Worm (Caenorhabditis elegans): Measurements from ENCODE around the gene Y32B12B.1.

Y32B12B.1 gene

ce11 chrV:16497504-16497903, 39.3 kb upstream of the Y32B12B.1 start, which contains the start of gene srh-136:
Gene srh-136, minus strand, starts transcription at chrV:16497596.
- TF ChIP-seq bed-2 (GFP tag; IDR thresholded peaks at IDR 0.05) (no peak), aptf-3 (GFP tag; IDR thresholded peaks at IDR 0.05) (no peak), F23B12.7 (tag; optimal IDR thresholded peaks at IDR 0.05; ENCODE audit: insufficient read depth) (no peak), mcd-1 (GFP tag; IDR thresholded peaks at IDR 0.05) (no peak), lag-1 (GFP tag; IDR thresholded peaks at IDR 0.05) (no peak), mel-28 (tag; optimal IDR thresholded peaks at IDR 0.05; ENCODE audit: borderline replicate concordance) (no peak), C17E4.6 (GFP tag; IDR thresholded peaks at IDR 0.05) (no peak), ztf-28 (GFP tag; IDR thresholded peaks at IDR 0.05) (no peak), nhr-120 (GFP tag; IDR thresholded peaks at IDR 0.05) (no peak), die-1 (tag; optimal IDR thresholded peaks at IDR 0.05) (no peak), egl-44 (GFP tag; IDR thresholded peaks at IDR 0.05) (no peak), rpc-1 (optimal IDR thresholded peaks at IDR 0.05) (no peak), rpc-1 (tag; optimal IDR thresholded peaks at IDR 0.05) (no peak), lin-54 (GFP tag; optimal IDR thresholded peaks at IDR 0.05) (no peak), dpl-1 (GFP tag; optimal IDR thresholded peaks at IDR 0.05) (no peak), hmg-20 (GFP tag; IDR thresholded peaks at IDR 0.05) (no peak)

- TF ChIP-seq snpc-4 (GFP tag; optimal IDR thresholded peaks at IDR 0.05) (no peak), snpc-4 (tag; optimal IDR thresholded peaks at IDR 0.05) (peak in 2 of 4 experiments; percentile 3 to 45), attf-5 (GFP tag; optimal IDR thresholded peaks at IDR 0.05) (peak; percentile 21), lin-54 (GFP tag; optimal IDR thresholded peaks at IDR 0.05) (peak; percentile 35), dpl-1 (GFP tag; optimal IDR thresholded peaks at IDR 0.05) (peak; percentile 21), lag-1 (GFP tag; IDR thresholded peaks at IDR 0.05) (no peak), dpff-1 (tag; optimal IDR thresholded peaks at IDR 0.05) (no peak), efl-1 (GFP tag; optimal IDR thresholded peaks at IDR 0.05) (peak; percentile 38), unc-130 (GFP tag; optimal IDR thresholded peaks at IDR 0.05) (no peak), lin-35 (GFP tag; optimal IDR thresholded peaks at IDR 0.05) (peak in 1 of 3 experiments; percentile 79), lsl-1 (GFP tag; optimal IDR thresholded peaks at IDR 0.05) (no peak), hmg-1.2 (GFP tag; IDR thresholded peaks at IDR 0.05) (peak; percentile 34; the same call in 1 of the 2 replicates)
These were observed 37.8 kb upstream of the Y32B12B.1 start, which contains the start of gene F36D3.1 for ce11 chrV:16499006-16499405. Gene F36D3.1, plus strand, starts transcription at chrV:16499352.

- no peak for TF ChIP-seq F52B5.7 (tag; optimal IDR thresholded peaks at IDR 0.05)
- TF ChIP-seq ccch-3 (GFP tag; optimal IDR thresholded peaks at IDR 0.05) = no peak
- no peak for TF ChIP-seq lin-26 (GFP tag; IDR thresholded peaks at IDR 0.05)
- TF ChIP-seq ztf-28 (GFP tag; IDR thresholded peaks at IDR 0.05) = no peak
These were observed 33.6 kb upstream of the Y32B12B.1 start, which contains the start of gene F36D3.14 for ce11 chrV:16503164-16503563. Gene F36D3.14, minus strand, starts transcription at chrV:16503264.

- TF ChIP-seq lin-54 (GFP tag; optimal IDR thresholded peaks at IDR 0.05) (no peak), nhr-179 (tag; optimal IDR thresholded peaks at IDR 0.05) (no peak), unc-130 (GFP tag; optimal IDR thresholded peaks at IDR 0.05) (no peak), K11D2.4 (GFP tag; IDR thresholded peaks at IDR 0.05) (no peak)
These were observed 31.0 kb upstream of the Y32B12B.1 start, which contains the start of gene nhr-54 for ce11 chrV:16505828-16506227. Gene nhr-54, minus strand, starts transcription at chrV:16505928.

ce11 chrV:16506650-16507049, 30.2 kb upstream of the Y32B12B.1 start:
- no peak for TF ChIP-seq hmg-20 (GFP tag; IDR thresholded peaks at IDR 0.05)
- no peak for TF ChIP-seq mes-4 (tag; optimal IDR thresholded peaks at IDR 0.05)
- no peak for TF ChIP-seq snpc-1.3 (tag; optimal IDR thresholded peaks at IDR 0.05; ENCODE audit: insufficient read depth)
- TF ChIP-seq madf-8 (GFP tag; conservative IDR thresholded peaks at IDR 0.05) = no peak
- no peak for TF ChIP-seq efl-1 (GFP tag; optimal IDR thresholded peaks at IDR 0.05)
- TF ChIP-seq nhr-27 (tag; optimal IDR thresholded peaks at IDR 0.05) = no peak
- TF ChIP-seq zfh-2 (GFP tag; conservative IDR thresholded peaks at IDR 0.05) = no peak
- no peak for TF ChIP-seq F33H1.4 (GFP tag; IDR thresholded peaks at IDR 0.05)
- no peak for TF ChIP-seq aptf-3 (GFP tag; IDR thresholded peaks at IDR 0.05)
